Fruit fly (Drosophila melanogaster) whole organism, embryonic: ENCODE results near the gene Mettl2.

Experiments used
- Abd-B ChIP-seq: fragments of 200-800 bp; sonication (Bioruptor generic); optimal IDR thresholded peaks from 2 replicates; lab custom pipeline; 2018; ENCODE audit warnings: missing biosample characterization, mild to moderate bottlenecking, missing genetic modification characterization, moderate library complexity
- Asciz ChIP-seq: fragments of 200-800 bp; sonication (Bioruptor generic); optimal IDR thresholded peaks from 2 replicates; lab custom pipeline; 2017; ENCODE audit warnings: missing biosample characterization, mild to moderate bottlenecking, missing genetic modification characterization, missing genetic modification reagents
- B-H1 ChIP-seq: fragments of 200-800 bp; sonication (Bioruptor generic); IDR thresholded peaks from 3 replicates; pipeline ENCODE4 v1.3.6; 2022; ENCODE audit warnings: missing biosample characterization, missing genetic modification characterization
- CG10462 ChIP-seq: fragments of 200-800 bp; sonication (Bioruptor generic); optimal IDR thresholded peaks from 2 replicates; lab custom pipeline; 2016; ENCODE audit warnings: missing biosample characterization, missing genetic modification characterization
- CG10543 ChIP-seq: fragments of 200-800 bp; sonication (Bioruptor generic); optimal IDR thresholded peaks from 3 replicates; lab custom pipeline; 2017; ENCODE audit warnings: missing biosample characterization, mild to moderate bottlenecking, missing genetic modification characterization, moderate library complexity
- CG12299 ChIP-seq: fragments of 200-800 bp; sonication (Bioruptor generic); optimal IDR thresholded peaks from 2 replicates; lab custom pipeline; 2018; ENCODE audit warnings: missing biosample characterization, mild to moderate bottlenecking, missing genetic modification characterization
- CG1233 ChIP-seq: fragments of 200-800 bp; sonication (Bioruptor generic); optimal IDR thresholded peaks from 4 replicates; lab custom pipeline; 2018; ENCODE audit warnings: missing biosample characterization, mild to moderate bottlenecking, missing genetic modification characterization
- CG12391 ChIP-seq: fragments of 200-800 bp; sonication (Bioruptor generic); optimal IDR thresholded peaks from 3 replicates; lab custom pipeline; 2018; ENCODE audit warnings: missing biosample characterization, mild to moderate bottlenecking, missing genetic modification characterization, moderate library complexity
- CG13775 ChIP-seq: fragments of 200-800 bp; sonication (Bioruptor generic); optimal IDR thresholded peaks from 3 replicates; lab custom pipeline; 2017; ENCODE audit warnings: missing biosample characterization, mild to moderate bottlenecking, missing genetic modification characterization
- CG17612 ChIP-seq: fragments of 200-800 bp; sonication (Bioruptor generic); IDR thresholded peaks from 2 replicates; pipeline ENCODE4 v1.3.6; 2022; ENCODE audit warnings: missing biosample characterization, missing genetic modification characterization
- CG1832 ChIP-seq: fragments of 200-800 bp; sonication (Bioruptor generic); optimal IDR thresholded peaks from 2 replicates; lab custom pipeline; 2017; ENCODE audit warnings: missing biosample characterization, mild to moderate bottlenecking, missing genetic modification characterization, inconsistent platforms
- CG2120 ChIP-seq: fragments of 200-800 bp; sonication (Bioruptor generic); optimal IDR thresholded peaks from 3 replicates; lab custom pipeline; 2016; ENCODE audit warnings: missing biosample characterization, missing genetic modification characterization
- CG2199 ChIP-seq: fragments of 200-800 bp; sonication (Bioruptor generic); IDR thresholded peaks from 3 replicates; pipeline ENCODE4 v1.3.6; 2022; ENCODE audit warnings: missing biosample characterization, missing genetic modification characterization
- CG31365 ChIP-seq: fragments of 200-800 bp; sonication (Bioruptor generic); optimal IDR thresholded peaks from 2 replicates; lab custom pipeline; 2018; ENCODE audit warnings: missing biosample characterization, mild to moderate bottlenecking, missing genetic modification characterization
- CG4404 ChIP-seq: fragments of 200-800 bp; sonication (Bioruptor generic); IDR thresholded peaks from 2 replicates; pipeline ENCODE4 v1.3.6; 2022; ENCODE audit warnings: missing biosample characterization, missing genetic modification characterization
- CG4617 ChIP-seq: fragments of 200-800 bp; sonication (Bioruptor generic); optimal IDR thresholded peaks from 3 replicates; lab custom pipeline; 2016; ENCODE audit warnings: missing biosample characterization, missing genetic modification characterization, borderline replicate concordance
- CG4730 ChIP-seq: fragments of 200-800 bp; sonication (Bioruptor generic); IDR thresholded peaks from 2 replicates; pipeline ENCODE4 v1.3.6; 2022; ENCODE audit warnings: missing biosample characterization, missing genetic modification characterization
- CG6272 ChIP-seq: fragments of 200-800 bp; sonication (Bioruptor generic); IDR thresholded peaks from 2 replicates; pipeline ENCODE4 v1.3.6; 2022; ENCODE audit warnings: missing biosample characterization, missing genetic modification characterization
- CG6689 ChIP-seq: fragments of 200-800 bp; sonication (Bioruptor generic); IDR thresholded peaks from 2 replicates; pipeline ENCODE4 v1.3.6; 2022; ENCODE audit warnings: missing biosample characterization, missing genetic modification characterization
- CG6765 ChIP-seq: fragments of 200-800 bp; sonication (Bioruptor generic); optimal IDR thresholded peaks from 3 replicates; lab custom pipeline; 2017; ENCODE audit warnings: missing biosample characterization, mild to moderate bottlenecking, missing genetic modification characterization
- CG8944 ChIP-seq: fragments of 200-800 bp; sonication (Bioruptor generic); optimal IDR thresholded peaks from 3 replicates; lab custom pipeline; 2016; ENCODE audit warnings: missing biosample characterization, missing genetic modification characterization
- Dll ChIP-seq: fragments of 200-800 bp; sonication (Bioruptor generic); IDR thresholded peaks from 4 replicates; pipeline ENCODE4 v1.3.6; 2022; ENCODE audit warnings: missing biosample characterization, missing genetic modification characterization; ENCODE audit not compliant: partially characterized antibody
- ERR ChIP-seq: fragments of 200-800 bp; sonication (Bioruptor generic); optimal IDR thresholded peaks from 2 replicates; lab custom pipeline; 2016; ENCODE audit warnings: missing biosample characterization, missing genetic modification characterization
- Ets65A ChIP-seq: fragments of 200-800 bp; sonication (Bioruptor generic); peaks from one replicate; lab custom pipeline; 2016; ENCODE audit warnings: missing biosample characterization, missing genetic modification characterization
- Fer3 ChIP-seq: fragments of 200-800 bp; sonication (Bioruptor generic); optimal IDR thresholded peaks from 2 replicates; lab custom pipeline; 2018; ENCODE audit warnings: missing biosample characterization, mild to moderate bottlenecking, missing genetic modification characterization, moderate library complexity
- HLH4C ChIP-seq: fragments of 200-800 bp; sonication (Bioruptor generic); IDR thresholded peaks from 3 replicates; pipeline ENCODE4 v1.3.6; 2022; ENCODE audit warnings: missing biosample characterization, missing genetic modification characterization; ENCODE audit not compliant: partially characterized antibody
- Hey ChIP-seq: fragments of 200-800 bp; sonication (Bioruptor generic); optimal IDR thresholded peaks from 3 replicates; lab custom pipeline; 2018; ENCODE audit warnings: missing biosample characterization, mild to moderate bottlenecking, missing genetic modification characterization
- HmgD ChIP-seq: fragments of 200-800 bp; sonication (Bioruptor generic); optimal IDR thresholded peaks from 3 replicates; lab custom pipeline; 2016; ENCODE audit warnings: missing biosample characterization, missing genetic modification characterization
- Med ChIP-seq: fragments of 200-800 bp; sonication (Bioruptor generic); peaks from one replicate; lab custom pipeline; 2016; ENCODE audit warnings: missing biosample characterization, missing genetic modification characterization, mild to moderate bottlenecking, inconsistent platforms, moderate library complexity
- NC2α ChIP-seq: fragments of 200-800 bp; sonication (Bioruptor generic); optimal IDR thresholded peaks from 2 replicates; lab custom pipeline; 2016; ENCODE audit warnings: missing biosample characterization, missing genetic modification characterization
- Opbp ChIP-seq: fragments of 200-800 bp; sonication (Bioruptor generic); IDR thresholded peaks from 3 replicates; pipeline ENCODE4 v1.3.6; 2022; ENCODE audit warnings: missing biosample characterization, missing genetic modification characterization; ENCODE audit not compliant: partially characterized antibody
- PHDP ChIP-seq: fragments of 200-800 bp; sonication (Bioruptor generic); optimal IDR thresholded peaks from 3 replicates; lab custom pipeline; 2018; ENCODE audit warnings: missing biosample characterization, mild to moderate bottlenecking, missing genetic modification characterization, moderate library complexity
- Scr ChIP-seq: fragments of 200-800 bp; sonication (Bioruptor generic); IDR thresholded peaks from 2 replicates; pipeline ENCODE4 v1.3.6; 2022; ENCODE audit warnings: missing biosample characterization, missing genetic modification characterization; ENCODE audit not compliant: partially characterized antibody
- Xrp1 ChIP-seq: fragments of 200-800 bp; sonication (Bioruptor generic); IDR thresholded peaks from 2 replicates; pipeline ENCODE4 v1.3.6; 2022; ENCODE audit warnings: missing biosample characterization, missing genetic modification characterization
- YL-1 ChIP-seq: fragments of 200-800 bp; sonication (Bioruptor generic); optimal IDR thresholded peaks from 3 replicates; lab custom pipeline; 2017; ENCODE audit warnings: missing biosample characterization, mild to moderate bottlenecking, missing genetic modification characterization
- btn ChIP-seq: fragments of 200-800 bp; sonication (Bioruptor generic); optimal IDR thresholded peaks from 2 replicates; lab custom pipeline; 2016; ENCODE audit warnings: missing biosample characterization, missing genetic modification characterization
- cas ChIP-seq: fragments of 200-800 bp; sonication (Bioruptor generic); IDR thresholded peaks from 2 replicates; pipeline ENCODE4 v1.3.6; 2022; ENCODE audit warnings: missing biosample characterization, missing genetic modification characterization
- chm ChIP-seq: fragments of 200-800 bp; sonication (Bioruptor generic); IDR thresholded peaks from 2 replicates; pipeline ENCODE4 v1.3.6; 2022; ENCODE audit warnings: missing biosample characterization, missing genetic modification characterization
- da ChIP-seq: fragments of 200-800 bp; sonication (Bioruptor generic); optimal IDR thresholded peaks from 2 replicates; lab custom pipeline; 2016; ENCODE audit warnings: missing biosample characterization, missing genetic modification characterization
- dimm ChIP-seq: fragments of 200-800 bp; sonication (Bioruptor generic); IDR thresholded peaks from 2 replicates; pipeline ENCODE4 v1.3.6; 2022; ENCODE audit warnings: missing biosample characterization, missing genetic modification characterization
- dpn ChIP-seq, 2 experiments: fragments of 200-800 bp; sonication (Bioruptor generic); optimal IDR thresholded peaks; 3 replicates each; lab custom pipeline; 2016; ENCODE audit warnings: missing biosample characterization in 2 of 2, missing genetic modification characterization in 2 of 2
- en ChIP-seq: fragments of 200-800 bp; sonication (Bioruptor generic); optimal IDR thresholded peaks from 2 replicates; lab custom pipeline; 2016; ENCODE audit warnings: missing biosample characterization, missing genetic modification characterization
- esg ChIP-seq: fragments of 200-800 bp; sonication (Bioruptor generic); conservative IDR thresholded peaks from 2 replicates; pipeline ENCODE4 v1.3.6; 2022; ENCODE audit warnings: missing biosample characterization, missing genetic modification characterization
- fd64A ChIP-seq: fragments of 200-800 bp; sonication (Bioruptor generic); optimal IDR thresholded peaks from 3 replicates; lab custom pipeline; 2018; ENCODE audit warnings: missing biosample characterization, mild to moderate bottlenecking, missing genetic modification characterization
- fru ChIP-seq: fragments of >200 bp; optimal IDR thresholded peaks from 2 replicates; lab custom pipeline; 2017
- gcm2 ChIP-seq: fragments of 200-800 bp; sonication (Bioruptor generic); optimal IDR thresholded peaks from 2 replicates; lab custom pipeline; 2016; ENCODE audit warnings: missing biosample characterization, missing genetic modification characterization
- ham ChIP-seq: fragments of 200-800 bp; sonication (Bioruptor generic); IDR thresholded peaks from 2 replicates; pipeline ENCODE4 v1.3.6; 2022; ENCODE audit warnings: missing biosample characterization, missing genetic modification characterization
- kay ChIP-seq: fragments of 200-800 bp; sonication (Bioruptor generic); optimal IDR thresholded peaks from 2 replicates; lab custom pipeline; 2016; ENCODE audit warnings: missing biosample characterization, missing genetic modification characterization
- ro ChIP-seq: fragments of 200-800 bp; sonication (Bioruptor generic); IDR thresholded peaks from 2 replicates; pipeline ENCODE4 v1.3.6; 2022; ENCODE audit warnings: missing biosample characterization, missing genetic modification characterization
- stc ChIP-seq: fragments of 200-800 bp; sonication (Bioruptor generic); IDR thresholded peaks from 2 replicates; pipeline ENCODE4 v1.3.6; 2022; ENCODE audit warnings: missing biosample characterization, missing genetic modification characterization
- tin ChIP-seq: fragments of 200-800 bp; sonication (Bioruptor generic); optimal IDR thresholded peaks from 3 replicates; lab custom pipeline; 2016; ENCODE audit warnings: missing biosample characterization, missing genetic modification characterization
- trh ChIP-seq: fragments of 200-800 bp; sonication (Bioruptor generic); optimal IDR thresholded peaks from 2 replicates; lab custom pipeline; 2016; ENCODE audit warnings: missing biosample characterization, missing genetic modification characterization
- wdn ChIP-seq: fragments of 200-800 bp; sonication (Bioruptor generic); IDR thresholded peaks from 2 replicates; pipeline ENCODE4 v1.3.6; 2022; ENCODE audit warnings: missing biosample characterization, missing genetic modification characterization

The Mettl2 gene

DNA sequence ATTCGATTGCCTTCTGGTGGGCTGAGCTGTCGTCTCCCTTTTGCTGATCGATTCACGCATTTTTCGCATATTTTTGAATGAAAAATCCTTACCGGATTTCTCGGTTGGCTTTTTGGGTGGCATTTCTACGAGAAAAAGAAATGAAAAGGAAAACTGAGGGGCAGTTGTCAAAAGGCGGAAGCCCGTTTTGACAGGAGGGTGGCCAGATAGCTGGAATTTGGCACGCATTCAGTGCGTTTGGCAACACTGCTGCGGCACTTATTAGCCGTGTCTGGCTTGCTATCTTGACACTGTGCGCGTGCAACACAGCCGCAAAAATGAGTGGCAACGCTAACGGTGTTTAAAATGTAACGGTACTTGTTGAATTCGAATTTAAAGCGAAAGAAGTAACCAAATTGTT lies 29.5 kb upstream of the Mettl2 start, which contains the start of gene RpL23A (continued):
- TF ChIP-seq ERR (GFP tag; lab: Kevin White, UChicago) (peak; percentile 95), kay (peak; percentile 78), B-H1 (peak; percentile 86), Dll (no peak), stc (peak; percentile 91), ro (peak; percentile 73), dimm (GFP tag; lab: Robert Waterston, UW) (peak; percentile 82), CG10462 (GFP tag; lab: Kevin White, UChicago) (peak; percentile 88), dpn (GFP tag; optimal IDR thresholded peaks at IDR 0.05; lab: Kevin White, UChicago) (peak; percentile 93 to 98), esg (peak; percentile 66), CG4730 (GFP tag; lab: Robert Waterston, UW) (peak; percentile 97), CG4617 (GFP tag; lab: Kevin White, UChicago) (peak; percentile 93), CG8944 (GFP tag; lab: Kevin White, UChicago) (peak; percentile 96), HmgD (GFP tag; lab: Kevin White, UChicago) (peak; percentile 99), Fer3 (tag; lab: Kevin White, UChicago) (peak; percentile 94), fd64A (GFP tag; lab: Kevin White, UChicago) (peak; percentile 91), wdn (GFP tag; lab: Robert Waterston, UW) (peak; percentile 92), CG1233 (peak; percentile 95), Opbp (GFP tag; lab: Robert Waterston, UW) (peak; percentile 81), cas (GFP tag; lab: Robert Waterston, UW) (peak; percentile 91), Xrp1 (GFP tag; lab: Robert Waterston, UW) (peak; percentile 78), YL-1 (GFP tag; lab: Kevin White, UChicago) (peak; percentile 98), en (GFP tag; lab: Kevin White, UChicago) (peak; percentile 93), CG31365 (peak; percentile 81), tin (peak; percentile 93), Abd-B (peak; percentile 85), ham (peak; percentile 91), CG12299 (tag; lab: Kevin White, UChicago) (peak; percentile 82), CG6765 (peak; percentile 96), NC2α (GFP tag; lab: Kevin White, UChicago) (peak; percentile 92)

DNA sequence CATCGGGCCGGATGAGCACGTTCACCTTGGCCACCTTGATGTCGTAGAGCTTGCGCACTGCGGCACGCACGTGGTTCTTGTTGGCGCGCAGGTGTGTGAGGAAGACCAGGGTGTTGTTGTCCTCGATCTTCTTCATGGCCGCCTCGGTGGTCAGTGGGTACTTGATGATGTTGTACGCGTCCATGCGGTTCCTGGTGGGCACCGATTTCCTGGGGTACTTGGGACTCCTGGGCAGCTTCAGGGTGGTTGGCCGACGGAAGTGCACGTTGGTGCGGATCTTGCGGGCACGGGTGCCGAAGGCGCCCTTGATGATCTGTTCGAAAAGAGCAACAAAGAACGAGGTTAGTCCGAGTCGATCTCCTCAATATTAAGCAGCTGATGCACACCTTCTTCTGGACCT lies 28.4 kb upstream of the Mettl2 start:
- TF ChIP-seq da: no peak
- TF ChIP-seq CG6689 (GFP tag; lab: Robert Waterston, UW): no peak
- TF ChIP-seq Hey (tag; lab: Kevin White, UChicago): no peak
- TF ChIP-seq CG2199 (GFP tag; lab: Robert Waterston, UW): no peak
- TF ChIP-seq CG12391: no peak
- TF ChIP-seq Med (GFP tag; lab: Kevin White, UChicago): peak; percentile 43
- peak; percentile 46 for TF ChIP-seq Ets65A (GFP tag; lab: Kevin White, UChicago)
- no peak for TF ChIP-seq CG2120 (GFP tag; lab: Kevin White, UChicago)
- TF ChIP-seq gcm2: no peak
- no peak for TF ChIP-seq CG13775 (GFP tag; lab: Kevin White, UChicago)

dm6 chr3L:1665544-1665943 lies 26.5 kb upstream of the Mettl2 start:
- TF ChIP-seq CG6272: no peak
- no peak for TF ChIP-seq CG10543 (GFP tag; lab: Kevin White, UChicago)
- TF ChIP-seq CG17612: no peak
- TF ChIP-seq HLH4C (GFP tag; lab: Robert Waterston, UW): no peak
- TF ChIP-seq fru (lab: Kevin White, UChicago): no peak
- no peak for TF ChIP-seq PHDP (tag; lab: Kevin White, UChicago)
- TF ChIP-seq Scr (GFP tag; lab: Robert Waterston, UW): no peak
- TF ChIP-seq Ets65A (GFP tag; lab: Kevin White, UChicago): peak; percentile 91
- TF ChIP-seq chm (GFP tag; lab: Robert Waterston, UW): 0 out of 2 replicates have a peak, but pooled peaks have one; percentile 37
- no peak for TF ChIP-seq Asciz (GFP tag; lab: Kevin White, UChicago)
- TF ChIP-seq CG4404 (GFP tag; lab: Robert Waterston, UW): no peak
- peak; percentile 4 for TF ChIP-seq CG1832
- TF ChIP-seq trh (GFP tag; lab: Kevin White, UChicago): no peak
- TF ChIP-seq btn (GFP tag; lab: Kevin White, UChicago): no peak
- no peak for TF ChIP-seq CG12391
